Worm (Caenorhabditis elegans) whole organism, L4 larva: Measurements from ENCODE around the gene clec-161.
A peak's percentile ranks its signal among the peaks of the same experiment; 100 is the strongest.

Experiments used
- F10B5.3 ChIP-seq: sonication (generic microtip); optimal IDR thresholded peaks from 2 replicates; lab custom pipeline; 2016; ENCODE audit warnings: mild to moderate bottlenecking, missing genetic modification characterization, missing compliant biosample characterization
- T20F7.1 ChIP-seq: fragments of 200-800 bp; sonication (Bioruptor generic); optimal IDR thresholded peaks from 2 replicates; lab custom pipeline; 2018; ENCODE audit warnings: mild to moderate bottlenecking, missing genetic modification characterization, missing compliant biosample characterization
- T26A8.4 ChIP-seq: fragments of 200-800 bp; sonication (Bioruptor generic); IDR thresholded peaks from 2 replicates; pipeline ENCODE4 v1.3.6; 2022; ENCODE audit warnings: missing genetic modification characterization, missing compliant biosample characterization
- Y105C5A.15 ChIP-seq: fragments of 200-800 bp; sonication (Bioruptor generic); IDR thresholded peaks from 2 replicates; pipeline ENCODE4 v1.3.6; 2022; ENCODE audit warnings: missing genetic modification characterization, missing compliant biosample characterization
- Y75B8A.6 ChIP-seq: fragments of 200-800 bp; sonication (Bioruptor generic); IDR thresholded peaks from 2 replicates; pipeline ENCODE4 v1.3.6; 2022; ENCODE audit warnings: missing genetic modification reagents, missing genetic modification characterization, missing compliant biosample characterization
- aly-2 ChIP-seq: sonication (generic microtip); optimal IDR thresholded peaks from 2 replicates; lab custom pipeline; 2018; ENCODE audit warnings: missing biosample characterization, missing genetic modification characterization
- ceh-20 ChIP-seq: fragments of 200-800 bp; sonication (Bioruptor generic); IDR thresholded peaks from 2 replicates; pipeline ENCODE4 v1.3.6; 2022; ENCODE audit warnings: missing genetic modification reagents, missing genetic modification characterization, missing compliant biosample characterization
- ceh-32 ChIP-seq: sonication (generic microtip); optimal IDR thresholded peaks from 2 replicates; lab custom pipeline; 2016; ENCODE audit warnings: mild to moderate bottlenecking, missing genetic modification characterization, missing compliant biosample characterization; ENCODE audit not compliant: poor library complexity
- ceh-62 ChIP-seq: sonication (generic microtip); optimal IDR thresholded peaks from 2 replicates; lab custom pipeline; 2017; ENCODE audit warnings: missing biosample characterization, missing genetic modification characterization
- daf-16 ChIP-seq, 3 experiments: sonication (generic microtip); optimal IDR thresholded peaks; 2 replicates each; lab custom pipeline; 2016 to 2017; ENCODE audit warnings: missing genetic modification characterization in 3 of 3, missing genetic modification reagents in 3 of 3, mild to moderate bottlenecking in 2 of 3, missing compliant biosample characterization in 2 of 3, missing biosample characterization in 1 of 3, moderate library complexity in 1 of 3
- daf-8 ChIP-seq: fragments of 200-800 bp; sonication (Bioruptor generic); IDR thresholded peaks from 2 replicates; pipeline ENCODE4 v1.3.6; 2022; ENCODE audit warnings: missing genetic modification characterization, missing compliant biosample characterization
- dmd-8 ChIP-seq: fragments of 200-800 bp; sonication (Bioruptor generic); IDR thresholded peaks from 2 replicates; pipeline ENCODE4 v1.3.6; 2022; ENCODE audit warnings: missing genetic modification characterization, missing compliant biosample characterization
- dmd-9 ChIP-seq: fragments of 200-800 bp; sonication (Bioruptor generic); IDR thresholded peaks from 2 replicates; pipeline ENCODE4 v1.3.6; 2022; ENCODE audit warnings: missing genetic modification reagents, missing genetic modification characterization, missing compliant biosample characterization
- duxl-1 ChIP-seq: sonication (generic microtip); optimal IDR thresholded peaks from 2 replicates; lab custom pipeline; 2016; ENCODE audit warnings: mild to moderate bottlenecking, missing genetic modification characterization, moderate library complexity, missing compliant biosample characterization; ENCODE audit not compliant: poor library complexity
- dve-1 ChIP-seq: sonication (generic microtip); optimal IDR thresholded peaks from 2 replicates; lab custom pipeline; 2017; ENCODE audit warnings: antibody characterized with exemption, mild to moderate bottlenecking, missing genetic modification characterization, missing compliant biosample characterization; ENCODE audit not compliant: insufficient read depth
- egl-27 ChIP-seq: sonication (generic microtip); optimal IDR thresholded peaks from 3 replicates; lab custom pipeline; 2017; ENCODE audit warnings: missing biosample characterization, missing genetic modification reagents, missing genetic modification characterization
- fos-1 ChIP-seq: fragments of 150-350 bp; optimal IDR thresholded peaks from 2 replicates; lab custom pipeline; 2014; ENCODE audit warnings: missing biosample characterization, missing genetic modification characterization
- hif-1 ChIP-seq, 2 experiments: sonication (generic microtip); optimal IDR thresholded peaks; 2 replicates each; lab custom pipeline; 2016 to 2017; ENCODE audit warnings: missing compliant biosample characterization in 2 of 2, missing genetic modification characterization in 2 of 2, missing genetic modification reagents in 2 of 2, missing genotype in 2 of 2, mild to moderate bottlenecking in 1 of 2
- hlh-11 ChIP-seq: fragments of 200-800 bp; sonication (Bioruptor generic); optimal IDR thresholded peaks from 2 replicates; lab custom pipeline; 2018; ENCODE audit warnings: mild to moderate bottlenecking, missing genetic modification characterization, missing compliant biosample characterization
- jun-1 ChIP-seq: fragments of 150-350 bp; optimal IDR thresholded peaks from 2 replicates; lab custom pipeline; 2014; ENCODE audit warnings: missing biosample characterization, missing genetic modification reagents, missing genetic modification characterization
- lin-1 ChIP-seq: fragments of 200-800 bp; sonication (Bioruptor generic); IDR thresholded peaks from 2 replicates; pipeline ENCODE4 v1.3.6; 2022; ENCODE audit warnings: missing genetic modification reagents, missing genetic modification characterization, missing compliant biosample characterization
- lin-29 ChIP-seq: fragments of 200-800 bp; sonication (Bioruptor generic); IDR thresholded peaks from 2 replicates; pipeline ENCODE4 v1.3.6; 2022; ENCODE audit warnings: missing genetic modification reagents, missing genetic modification characterization, missing compliant biosample characterization
- lin-38 ChIP-seq: fragments of 200-800 bp; sonication (Bioruptor generic); IDR thresholded peaks from 2 replicates; pipeline ENCODE4 v1.3.6; 2022; ENCODE audit warnings: missing genetic modification reagents, missing genetic modification characterization, missing compliant biosample characterization
- lin-39 ChIP-seq: fragments of 150-350 bp; optimal IDR thresholded peaks from 2 replicates; lab custom pipeline; 2014; ENCODE audit warnings: missing biosample characterization, missing genetic modification reagents, missing genetic modification characterization
- lir-3 ChIP-seq: sonication (generic microtip); optimal IDR thresholded peaks from 2 replicates; lab custom pipeline; 2016; ENCODE audit warnings: mild to moderate bottlenecking, missing genetic modification characterization, missing compliant biosample characterization
- lsy-2 ChIP-seq, 2 experiments: fragments of 150-350 bp in 1 of 2; sonication (generic microtip) in 1 of 2; optimal IDR thresholded peaks; 2 replicates each; lab custom pipeline; 2014 to 2017; ENCODE audit warnings: missing biosample characterization in 2 of 2, missing genetic modification characterization in 2 of 2
- mdt-29 ChIP-seq: fragments of 200-800 bp; sonication (Bioruptor generic); IDR thresholded peaks from 2 replicates; pipeline ENCODE4 v1.3.6; 2022; ENCODE audit warnings: missing genetic modification reagents, missing genetic modification characterization, missing compliant biosample characterization
- mep-1 ChIP-seq: fragments of 150-350 bp; sonication (generic microtip); optimal IDR thresholded peaks from 3 replicates; lab custom pipeline; 2014; ENCODE audit warnings: missing biosample characterization, missing genetic modification characterization
- nhr-11 ChIP-seq: fragments of 150-350 bp; optimal IDR thresholded peaks from 2 replicates; lab custom pipeline; 2014; ENCODE audit warnings: missing biosample characterization, missing genetic modification characterization
- nhr-237 ChIP-seq: sonication (generic microtip); optimal IDR thresholded peaks from 2 replicates; lab custom pipeline; 2017; ENCODE audit warnings: missing biosample characterization, missing genetic modification characterization
- nhr-25 ChIP-seq: sonication (generic microtip); optimal IDR thresholded peaks from 2 replicates; lab custom pipeline; 2017; ENCODE audit warnings: missing genetic modification characterization, mild to moderate bottlenecking, missing compliant biosample characterization, antibody characterized with exemption, moderate library complexity, borderline replicate concordance; ENCODE audit not compliant: insufficient read depth
- nhr-28 ChIP-seq: fragments of 150-350 bp; optimal IDR thresholded peaks from 2 replicates; lab custom pipeline; 2014; ENCODE audit warnings: missing biosample characterization, missing genetic modification characterization
- nhr-41 ChIP-seq: fragments of 200-800 bp; sonication (Bioruptor generic); IDR thresholded peaks from 2 replicates; pipeline ENCODE4 v1.3.6; 2022; ENCODE audit warnings: missing genetic modification reagents, missing genetic modification characterization, missing compliant biosample characterization
- nhr-48 ChIP-seq: sonication (generic microtip); optimal IDR thresholded peaks from 2 replicates; lab custom pipeline; 2016; ENCODE audit warnings: mild to moderate bottlenecking, missing genetic modification characterization, missing compliant biosample characterization
- nhr-77 ChIP-seq: fragments of 150-350 bp; optimal IDR thresholded peaks from 2 replicates; lab custom pipeline; 2014; ENCODE audit warnings: missing biosample characterization, missing genetic modification characterization
- pha-4 ChIP-seq, 2 experiments: fragments of 150-350 bp in 1 of 2; fragments of 200-800 bp in 1 of 2; sonication (Bioruptor generic) in 1 of 2; IDR thresholded peaks in 1 of 2; optimal IDR thresholded peaks in 1 of 2; 2 replicates each; pipeline versions ENCODE4 v1.3.6 to Lab custom; 2014 to 2022; ENCODE audit warnings: missing genetic modification characterization in 2 of 2, missing genetic modification reagents in 2 of 2, missing biosample characterization in 1 of 2, missing compliant biosample characterization in 1 of 2
- pqm-1 ChIP-seq: sonication (generic microtip); optimal IDR thresholded peaks from 2 replicates; lab custom pipeline; 2017; ENCODE audit warnings: missing biosample characterization, missing genetic modification characterization
- saeg-2 ChIP-seq: fragments of 200-800 bp; sonication (Bioruptor generic); IDR thresholded peaks from 2 replicates; pipeline ENCODE4 v1.3.6; 2022; ENCODE audit warnings: missing genetic modification reagents, missing genetic modification characterization, missing compliant biosample characterization
- skn-1 ChIP-seq: fragments of 150-350 bp; optimal IDR thresholded peaks from 2 replicates; lab custom pipeline; 2014; ENCODE audit warnings: missing biosample characterization, missing genetic modification characterization
- snpc-4 ChIP-seq: fragments of 150-350 bp; optimal IDR thresholded peaks from 2 replicates; lab custom pipeline; 2014; ENCODE audit warnings: missing biosample characterization, missing genetic modification characterization
- spr-1 ChIP-seq: sonication (generic microtip); optimal IDR thresholded peaks from 2 replicates; lab custom pipeline; 2016; ENCODE audit warnings: mild to moderate bottlenecking, missing genetic modification characterization, missing compliant biosample characterization
- spr-3 ChIP-seq: fragments of 200-800 bp; sonication (Bioruptor generic); optimal IDR thresholded peaks from 2 replicates; lab custom pipeline; 2018; ENCODE audit warnings: mild to moderate bottlenecking, missing genetic modification characterization, missing compliant biosample characterization
- tra-1 ChIP-seq: fragments of 200-800 bp; sonication (Bioruptor generic); IDR thresholded peaks from 2 replicates; pipeline ENCODE4 v1.3.6; 2022; ENCODE audit warnings: missing genetic modification reagents, missing genetic modification characterization, missing compliant biosample characterization
- unc-39 ChIP-seq: sonication (generic microtip); optimal IDR thresholded peaks from 2 replicates; lab custom pipeline; 2017; ENCODE audit warnings: missing biosample characterization, missing genetic modification characterization
- zag-1 ChIP-seq: fragments of 150-350 bp; optimal IDR thresholded peaks from 2 replicates; lab custom pipeline; 2014; ENCODE audit warnings: missing biosample characterization, missing genetic modification characterization
- zip-11 ChIP-seq: fragments of 200-800 bp; sonication (Bioruptor generic); IDR thresholded peaks from 2 replicates; pipeline ENCODE4 v1.3.6; 2022; ENCODE audit warnings: missing genetic modification characterization, missing compliant biosample characterization
- zip-2 ChIP-seq: fragments of 150-350 bp; optimal IDR thresholded peaks from 2 replicates; lab custom pipeline; 2014; ENCODE audit warnings: missing biosample characterization, missing genetic modification characterization

The clec-161 gene

ce11 chrIII:9631117-9631655, 22.6 kb upstream of the clec-161 start, which contains the start of gene ubc-7 (continued):
- TF ChIP-seq nhr-25 (tag; lab: Kevin White, UChicago) (peak; percentile 72), lin-38 (peak; percentile 80), dve-1 (peak; percentile 76), T20F7.1 (GFP tag; lab: Kevin White, UChicago) (peak; percentile 65)

- TF ChIP-seq lin-1 (GFP tag; lab: Robert Waterston, UW) (peak; percentile 31; the same call in 1 of the 2 replicates), dmd-8 (GFP tag; lab: Robert Waterston, UW) (no peak), daf-8 (GFP tag; lab: Robert Waterston, UW) (no peak), nhr-28 (tag; lab: Kevin White, UChicago) (peak; percentile 20), zip-2 (tag; lab: Kevin White, UChicago) (peak; percentile 54), spr-1 (tag; lab: Kevin White, UChicago) (peak; percentile 80), pqm-1 (tag; lab: Kevin White, UChicago) (peak; percentile 12), mep-1 (tag; lab: Kevin White, UChicago) (peak; percentile 75), skn-1 (no peak), Y75B8A.6 (no peak), ceh-62 (tag; lab: Kevin White, UChicago) (no peak), zag-1 (no peak), T26A8.4 (peak; percentile 82), lir-3 (tag; lab: Kevin White, UChicago) (no peak), spr-3 (GFP tag; lab: Kevin White, UChicago) (no peak), jun-1 (tag; lab: Kevin White, UChicago) (peak; percentile 27), nhr-11 (no peak), pha-4 (GFP tag; IDR thresholded peaks at IDR 0.05; lab: Robert Waterston, UW) (peak; percentile 81), pha-4 (tag; optimal IDR thresholded peaks at IDR 0.05; lab: Kevin White, UChicago) (no peak), daf-16 (GFP tag; optimal IDR thresholded peaks at IDR 0.05; lab: Kevin White, UChicago) (peak; percentile 9 to 56), daf-16 (tag; optimal IDR thresholded peaks at IDR 0.05; lab: Kevin White, UChicago) (peak; percentile 97), lin-39 (no peak), tra-1 (GFP tag; lab: Robert Waterston, UW) (no peak), nhr-237 (no peak), unc-39 (no peak), nhr-48 (tag; lab: Kevin White, UChicago) (peak; percentile 65), ceh-32 (tag; lab: Kevin White, UChicago) (no peak), F10B5.3 (tag; lab: Kevin White, UChicago) (peak; percentile 64), egl-27 (no peak), ceh-20 (GFP tag; lab: Robert Waterston, UW) (0 out of 2 replicates have a peak, but pooled peaks have one; percentile 29), aly-2 (tag; lab: Kevin White, UChicago) (no peak), fos-1 (tag; lab: Kevin White, UChicago) (no peak), lsy-2 (tag; optimal IDR thresholded peaks at IDR 0.05; lab: Kevin White, UChicago) (peak in 1 of 2 experiments; percentile 84), nhr-41 (GFP tag; lab: Robert Waterston, UW) (no peak; the same call in 1 of the 2 replicates), lin-29 (GFP tag; lab: Robert Waterston, UW) (0 out of 2 replicates have a peak, but pooled peaks have one; percentile 65), duxl-1 (tag; lab: Kevin White, UChicago) (peak; percentile 77), mdt-29 (GFP tag; lab: Robert Waterston, UW) (peak; percentile 72; the same call in 1 of the 2 replicates), zip-11 (GFP tag; lab: Robert Waterston, UW) (no peak), Y105C5A.15 (0 out of 2 replicates have a peak, but pooled peaks have one; percentile 56), hif-1 (tag; optimal IDR thresholded peaks at IDR 0.05; lab: Kevin White, UChicago) (peak in 1 of 2 experiments; percentile 74), lin-38 (peak; percentile 85), saeg-2 (0 out of 2 replicates have a peak, but pooled peaks have one; percentile 8), nhr-77 (peak; percentile 24), snpc-4 (no peak), dmd-9 (GFP tag; lab: Robert Waterston, UW) (no peak), hlh-11 (tag; lab: Kevin White, UChicago) (no peak)
Measured at ce11 chrIII:9629855-9630254, 21.3 kb upstream of the clec-161 start, which contains the start of gene rpac-19. Gene rpac-19 (minus strand): TSS chrIII:9629885.
